Worm (Caenorhabditis elegans): ENCODE data around the gene aagr-4.

ce11 chrX:423757-424156 is 36.7 kb upstream of the aagr-4 start:
- no peak for TF ChIP-seq egl-27 (tag; optimal IDR thresholded peaks at IDR 0.05)
- no peak for TF ChIP-seq nhr-42 (GFP tag; IDR thresholded peaks at IDR 0.05)
- TF ChIP-seq nhr-11 (tag; optimal IDR thresholded peaks at IDR 0.05) = no peak
- TF ChIP-seq ama-1 (optimal IDR thresholded peaks at IDR 0.05) = no peak
- TF ChIP-seq lsy-2 (tag; optimal IDR thresholded peaks at IDR 0.05) = no peak
- no peak for TF ChIP-seq ztf-11 (tag; optimal IDR thresholded peaks at IDR 0.05)
- TF ChIP-seq nhr-77 (tag; optimal IDR thresholded peaks at IDR 0.05) = no peak
- no peak for TF ChIP-seq ceh-82 (tag; optimal IDR thresholded peaks at IDR 0.05)
- no peak for TF ChIP-seq mxl-2 (GFP tag; conservative IDR thresholded peaks at IDR 0.05)
- no peak for TF ChIP-seq jun-1 (tag; optimal IDR thresholded peaks at IDR 0.05)
- no peak for TF ChIP-seq nhr-25 (tag; optimal IDR thresholded peaks at IDR 0.05; ENCODE audit: borderline replicate concordance, insufficient read depth)
- no peak for TF ChIP-seq hmg-1.1 (GFP tag; IDR thresholded peaks at IDR 0.05)

All from whole organism, L4 larva.